Worm (Caenorhabditis elegans) whole organism, L4/young adult: Measurements from ENCODE around the gene srsx-27.

Source experiments
- W03F9.2 ChIP-seq: fragments of 150-350 bp; optimal IDR thresholded peaks from 2 replicates; lab custom pipeline; 2014; ENCODE audit warnings: missing biosample characterization, missing genetic modification characterization
- dao-5 ChIP-seq: sonication (generic microtip); optimal IDR thresholded peaks from 2 replicates; lab custom pipeline; 2016; ENCODE audit warnings: missing genotype, missing genetic modification characterization, moderate library complexity, missing compliant biosample characterization
- him-1 ChIP-seq: sonication (generic microtip); optimal IDR thresholded peaks from 2 replicates; lab custom pipeline; 2016; ENCODE audit warnings: missing genotype, missing genetic modification reagents, missing genetic modification characterization, missing compliant biosample characterization

- TF ChIP-seq W03F9.2 (tag; lab: Kevin White, UChicago) (no peak), him-1 (tag; lab: Kevin White, UChicago) (peak; percentile 93), dao-5 (tag; lab: Kevin White, UChicago) (no peak)
These were observed 19.0 kb downstream of the srsx-27 start for ce11 chrV:10168870-10169269.
